Fruit fly (Drosophila melanogaster) whole organism, pupa: ENCODE measurements around the gene lgs.

ENCODE experiments used
- CG12605 ChIP-seq: fragments of 200-800 bp; sonication (Bioruptor generic); IDR thresholded peaks from 2 replicates; pipeline ENCODE4 v1.3.6; 2022; ENCODE audit warnings: missing biosample characterization, missing genetic modification characterization
- CG13204 ChIP-seq: fragments of 200-800 bp; sonication (Bioruptor generic); optimal IDR thresholded peaks from 2 replicates; lab custom pipeline; 2018; ENCODE audit warnings: missing biosample characterization, mild to moderate bottlenecking, missing genetic modification characterization, moderate library complexity
- CG15710 ChIP-seq: fragments of 200-800 bp; sonication (Bioruptor generic); optimal IDR thresholded peaks from 2 replicates; lab custom pipeline; 2018; ENCODE audit warnings: missing biosample characterization, mild to moderate bottlenecking, missing genetic modification characterization, moderate library complexity
- CG17806 ChIP-seq: fragments of 200-800 bp; sonication (Bioruptor generic); optimal IDR thresholded peaks from 2 replicates; lab custom pipeline; 2018; ENCODE audit warnings: missing biosample characterization, mild to moderate bottlenecking, missing genetic modification characterization, moderate library complexity
- CG34367 ChIP-seq: fragments of 200-800 bp; sonication (Bioruptor generic); optimal IDR thresholded peaks from 2 replicates; lab custom pipeline; 2018; ENCODE audit warnings: missing biosample characterization, mild to moderate bottlenecking, missing genetic modification characterization
- CG8159 ChIP-seq: fragments of 200-800 bp; sonication (Bioruptor generic); optimal IDR thresholded peaks from 3 replicates; lab custom pipeline; 2018; ENCODE audit warnings: missing biosample characterization, mild to moderate bottlenecking, missing genetic modification characterization, moderate library complexity
- CG8301 ChIP-seq: fragments of 200-800 bp; sonication (Bioruptor generic); optimal IDR thresholded peaks from 2 replicates; lab custom pipeline; 2018; ENCODE audit warnings: missing biosample characterization, mild to moderate bottlenecking, missing genetic modification characterization
- CG9948 ChIP-seq: fragments of 200-800 bp; sonication (Bioruptor generic); optimal IDR thresholded peaks from 2 replicates; lab custom pipeline; 2018; ENCODE audit warnings: missing biosample characterization, mild to moderate bottlenecking, missing genetic modification characterization, moderate library complexity
- EcR ChIP-seq: fragments of 200-800 bp; sonication (Bioruptor generic); optimal IDR thresholded peaks from 3 replicates; lab custom pipeline; 2019; ENCODE audit warnings: missing biosample characterization, missing genetic modification characterization, mild to moderate bottlenecking, moderate library complexity, missing genetic modification reagents
- Ets98B ChIP-seq: fragments of 200-800 bp; sonication (Bioruptor generic); IDR thresholded peaks from 2 replicates; pipeline ENCODE4 v1.3.6; 2022; ENCODE audit warnings: missing biosample characterization, missing genetic modification characterization
- Snoo ChIP-seq: fragments of 200-800 bp; sonication (Bioruptor generic); optimal IDR thresholded peaks from 3 replicates; lab custom pipeline; 2017; ENCODE audit warnings: missing biosample characterization, mild to moderate bottlenecking, missing genetic modification characterization, inconsistent platforms
- gl ChIP-seq: fragments of 200-800 bp; sonication (Bioruptor generic); optimal IDR thresholded peaks from 2 replicates; lab custom pipeline; 2018; ENCODE audit warnings: missing biosample characterization, mild to moderate bottlenecking, missing genetic modification characterization
- rn ChIP-seq: fragments of 200-800 bp; sonication (Bioruptor generic); IDR thresholded peaks from 2 replicates; pipeline ENCODE4 v1.3.6; 2022; ENCODE audit warnings: missing biosample characterization, missing genetic modification characterization

dm6 chr4:453303-453702 lies 9.6 kb upstream of the lgs start:
- TF ChIP-seq EcR = no peak
- no peak for TF ChIP-seq CG13204 (GFP tag; lab: Kevin White, UChicago)
- TF ChIP-seq CG17806 (tag; lab: Kevin White, UChicago) = no peak
- TF ChIP-seq gl (tag; lab: Kevin White, UChicago) = no peak
- TF ChIP-seq CG9948 (tag; lab: Kevin White, UChicago) = no peak
- TF ChIP-seq CG8301 (tag; lab: Kevin White, UChicago) = no peak
- TF ChIP-seq CG15710 (tag; lab: Kevin White, UChicago) = no peak
- TF ChIP-seq CG12605 (GFP tag; lab: Robert Waterston, UW) = no peak
- no peak for TF ChIP-seq Ets98B (GFP tag; lab: Robert Waterston, UW)
- no peak for TF ChIP-seq rn (GFP tag; lab: Robert Waterston, UW)
- no peak for TF ChIP-seq Snoo (tag; lab: Kevin White, UChicago)
- TF ChIP-seq CG8159 (tag; lab: Kevin White, UChicago) = no peak
- TF ChIP-seq CG34367 (tag; lab: Kevin White, UChicago) = no peak
